Worm (Caenorhabditis elegans) whole organism, late embryonic: ENCODE data around the gene F42E11.3.
A peak's percentile ranks its signal among the peaks of the same experiment; 100 is the strongest.

Source experiments
- C08G9.2 ChIP-seq: sonication (generic microtip); optimal IDR thresholded peaks from 2 replicates; lab custom pipeline; 2016; ENCODE audit warnings: mild to moderate bottlenecking, missing genetic modification characterization, moderate library complexity, missing compliant biosample characterization
- F13H6.1 ChIP-seq: sonication (generic microtip); optimal IDR thresholded peaks from 2 replicates; lab custom pipeline; 2016; ENCODE audit warnings: missing genetic modification characterization, missing compliant biosample characterization
- K02D7.2 ChIP-seq: sonication (generic microtip); optimal IDR thresholded peaks from 2 replicates; lab custom pipeline; 2017; ENCODE audit warnings: mild to moderate bottlenecking, missing genetic modification characterization, missing compliant biosample characterization
- K09A11.1 ChIP-seq: sonication (generic microtip); optimal IDR thresholded peaks from 2 replicates; lab custom pipeline; 2017; ENCODE audit warnings: antibody characterized with exemption, mild to moderate bottlenecking, missing genetic modification characterization, missing compliant biosample characterization; ENCODE audit not compliant: insufficient read depth
- T23F11.4 ChIP-seq: fragments of 200-800 bp; sonication (Bioruptor generic); optimal IDR thresholded peaks from 2 replicates; lab custom pipeline; 2018; ENCODE audit warnings: mild to moderate bottlenecking, missing genetic modification characterization, missing compliant biosample characterization
- ceh-18 ChIP-seq: sonication (generic microtip); optimal IDR thresholded peaks from 2 replicates; lab custom pipeline; 2016; ENCODE audit warnings: missing genetic modification characterization, missing compliant biosample characterization
- ceh-19 ChIP-seq: fragments of 200-800 bp; sonication (Bioruptor generic); optimal IDR thresholded peaks from 2 replicates; lab custom pipeline; 2018; ENCODE audit warnings: mild to moderate bottlenecking, missing genetic modification characterization, missing compliant biosample characterization
- ceh-2 ChIP-seq: sonication (generic microtip); optimal IDR thresholded peaks from 2 replicates; lab custom pipeline; 2016; ENCODE audit warnings: missing genotype, missing genetic modification characterization, missing compliant biosample characterization
- ceh-31 ChIP-seq: sonication (generic microtip); optimal IDR thresholded peaks from 2 replicates; lab custom pipeline; 2016; ENCODE audit warnings: missing genetic modification characterization, missing compliant biosample characterization
- ceh-34 ChIP-seq: sonication (generic microtip); optimal IDR thresholded peaks from 2 replicates; lab custom pipeline; 2016; ENCODE audit warnings: mild to moderate bottlenecking, missing genetic modification characterization, missing compliant biosample characterization
- ceh-45 ChIP-seq: fragments of 200-800 bp; sonication (Bioruptor generic); IDR thresholded peaks from 2 replicates; pipeline ENCODE4 v1.3.6; 2022; ENCODE audit warnings: missing genetic modification reagents, missing genetic modification characterization, missing compliant biosample characterization
- ceh-9 ChIP-seq: sonication (generic microtip); optimal IDR thresholded peaks from 2 replicates; lab custom pipeline; 2016; ENCODE audit warnings: mild to moderate bottlenecking, missing genetic modification characterization, inconsistent platforms, missing compliant biosample characterization
- che-1 ChIP-seq: sonication (generic microtip); optimal IDR thresholded peaks from 2 replicates; lab custom pipeline; 2016; ENCODE audit warnings: mild to moderate bottlenecking, missing genetic modification characterization, missing compliant biosample characterization
- dmd-4 ChIP-seq: sonication (generic microtip); optimal IDR thresholded peaks from 2 replicates; lab custom pipeline; 2016; ENCODE audit warnings: borderline replicate concordance, missing genetic modification characterization, missing compliant biosample characterization
- elt-2 ChIP-seq: sonication (generic microtip); optimal IDR thresholded peaks from 2 replicates; lab custom pipeline; 2016; ENCODE audit warnings: missing genetic modification reagents, missing genetic modification characterization, missing compliant biosample characterization
- elt-4 ChIP-seq: sonication (generic microtip); optimal IDR thresholded peaks from 2 replicates; lab custom pipeline; 2016; ENCODE audit warnings: missing genetic modification characterization, missing compliant biosample characterization
- eyg-1 ChIP-seq: sonication (generic microtip); optimal IDR thresholded peaks from 2 replicates; lab custom pipeline; 2016; ENCODE audit warnings: missing genotype, missing genetic modification characterization, missing compliant biosample characterization
- fax-1 ChIP-seq: sonication (generic microtip); optimal IDR thresholded peaks from 2 replicates; lab custom pipeline; 2016; ENCODE audit warnings: missing genotype, missing genetic modification characterization, missing compliant biosample characterization
- fkh-10 ChIP-seq: fragments of 150-350 bp; optimal IDR thresholded peaks from 2 replicates; lab custom pipeline; 2014; ENCODE audit warnings: missing biosample characterization, missing genetic modification reagents, missing genetic modification characterization
- fkh-6 ChIP-seq: sonication (generic microtip); optimal IDR thresholded peaks from 2 replicates; lab custom pipeline; 2016; ENCODE audit warnings: missing genetic modification characterization, missing compliant biosample characterization
- hlh-13 ChIP-seq: fragments of 200-800 bp; sonication (Bioruptor generic); optimal IDR thresholded peaks from 2 replicates; lab custom pipeline; 2018; ENCODE audit warnings: mild to moderate bottlenecking, missing genetic modification characterization, missing compliant biosample characterization
- hlh-6 ChIP-seq: sonication (generic microtip); optimal IDR thresholded peaks from 2 replicates; lab custom pipeline; 2016; ENCODE audit warnings: missing genotype, missing genetic modification characterization, missing compliant biosample characterization
- hlh-8 ChIP-seq: sonication (generic microtip); optimal IDR thresholded peaks from 2 replicates; lab custom pipeline; 2016; ENCODE audit warnings: missing genotype, missing genetic modification characterization, missing compliant biosample characterization
- lin-11 ChIP-seq: fragments of 200-800 bp; sonication (Bioruptor generic); optimal IDR thresholded peaks from 2 replicates; lab custom pipeline; 2018; ENCODE audit warnings: mild to moderate bottlenecking, missing genetic modification characterization, missing compliant biosample characterization
- madf-2 ChIP-seq: sonication (generic microtip); optimal IDR thresholded peaks from 2 replicates; lab custom pipeline; 2017; ENCODE audit warnings: missing genetic modification characterization, missing compliant biosample characterization
- mec-3 ChIP-seq: sonication (generic microtip); optimal IDR thresholded peaks from 2 replicates; lab custom pipeline; 2016; ENCODE audit warnings: borderline replicate concordance, missing genetic modification characterization, missing compliant biosample characterization
- nfya-1 ChIP-seq: sonication (generic microtip); optimal IDR thresholded peaks from 2 replicates; lab custom pipeline; 2017; ENCODE audit warnings: missing genetic modification characterization, mild to moderate bottlenecking, missing compliant biosample characterization, antibody characterized with exemption, moderate library complexity
- nhr-11 ChIP-seq: fragments of 150-350 bp; optimal IDR thresholded peaks from 2 replicates; lab custom pipeline; 2014; ENCODE audit warnings: missing biosample characterization, missing genetic modification characterization
- pag-3 ChIP-seq: sonication (generic microtip); optimal IDR thresholded peaks from 2 replicates; lab custom pipeline; 2016; ENCODE audit warnings: missing compliant biosample characterization, missing genetic modification characterization, borderline replicate concordance
- pha-4 ChIP-seq: fragments of 150-350 bp; optimal IDR thresholded peaks from 2 replicates; lab custom pipeline; 2018; ENCODE audit warnings: missing biosample characterization, missing genetic modification reagents, missing genetic modification characterization
- pqm-1 ChIP-seq: sonication (generic microtip); optimal IDR thresholded peaks from 2 replicates; lab custom pipeline; 2016; ENCODE audit warnings: missing genetic modification characterization, missing compliant biosample characterization
- pros-1 ChIP-seq: fragments of 150-350 bp; optimal IDR thresholded peaks from 2 replicates; lab custom pipeline; 2014; ENCODE audit warnings: missing biosample characterization, missing genetic modification reagents, missing genetic modification characterization
- ref-2 ChIP-seq: sonication (generic microtip); optimal IDR thresholded peaks from 2 replicates; lab custom pipeline; 2016; ENCODE audit warnings: missing genetic modification characterization, missing compliant biosample characterization
- rnt-1 ChIP-seq: sonication (generic microtip); optimal IDR thresholded peaks from 2 replicates; lab custom pipeline; 2016; ENCODE audit warnings: missing genetic modification characterization, missing compliant biosample characterization
- sdc-2 ChIP-seq: sonication (generic microtip); optimal IDR thresholded peaks from 2 replicates; lab custom pipeline; 2016; ENCODE audit warnings: missing genotype, missing genetic modification characterization, missing compliant biosample characterization
- sox-2 ChIP-seq: fragments of 200-800 bp; sonication (Bioruptor generic); IDR thresholded peaks from 2 replicates; pipeline ENCODE4 v1.3.6; 2022; ENCODE audit warnings: missing genetic modification reagents, missing genetic modification characterization, missing compliant biosample characterization
- sox-4 ChIP-seq: sonication (generic microtip); optimal IDR thresholded peaks from 2 replicates; lab custom pipeline; 2017; ENCODE audit warnings: mild to moderate bottlenecking, missing genetic modification characterization, inconsistent platforms, missing compliant biosample characterization
- syd-9 ChIP-seq: sonication (generic microtip); optimal IDR thresholded peaks from 2 replicates; lab custom pipeline; 2016; ENCODE audit warnings: mild to moderate bottlenecking, missing genetic modification characterization, moderate library complexity, missing compliant biosample characterization
- tbx-2 ChIP-seq: sonication (generic microtip); optimal IDR thresholded peaks from 2 replicates; lab custom pipeline; 2016; ENCODE audit warnings: missing genetic modification characterization, missing compliant biosample characterization
- ttx-3 ChIP-seq: sonication (generic microtip); optimal IDR thresholded peaks from 2 replicates; lab custom pipeline; 2016; ENCODE audit warnings: missing genetic modification reagents, missing genetic modification characterization, missing compliant biosample characterization
- unc-42 ChIP-seq: sonication (generic microtip); optimal IDR thresholded peaks from 2 replicates; lab custom pipeline; 2016; ENCODE audit warnings: missing genotype, missing genetic modification characterization, missing compliant biosample characterization
- unc-55 ChIP-seq: sonication (generic microtip); optimal IDR thresholded peaks from 2 replicates; lab custom pipeline; 2017; ENCODE audit warnings: missing biosample characterization, missing genetic modification reagents, missing genetic modification characterization
- ztf-16 ChIP-seq: sonication (generic microtip); optimal IDR thresholded peaks from 2 replicates; lab custom pipeline; 2017; ENCODE audit warnings: missing genetic modification characterization, missing compliant biosample characterization

The F42E11.3 gene

DNA sequence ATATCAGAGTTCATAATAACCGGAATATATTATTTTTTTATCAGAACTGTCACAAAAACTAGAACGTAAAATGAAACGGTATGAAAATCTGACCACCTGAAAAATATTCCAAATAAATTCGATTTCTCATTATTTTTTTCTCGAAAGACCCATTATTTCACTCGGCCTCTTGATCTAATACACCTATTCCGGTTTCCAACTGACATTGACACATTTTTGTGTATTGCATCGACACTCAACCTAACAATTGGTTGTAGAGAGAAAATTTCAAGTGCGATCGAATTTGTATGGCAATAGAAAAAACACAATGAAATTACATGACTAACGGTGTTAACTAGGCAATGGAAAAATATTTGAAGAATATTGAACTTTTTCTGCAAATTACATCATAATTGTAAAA is 10.5 kb upstream of the F42E11.3 start:
- TF ChIP-seq pag-3 (tag; lab: Kevin White, UChicago) (no peak), madf-2 (no peak), syd-9 (tag; lab: Kevin White, UChicago) (no peak)

DNA sequence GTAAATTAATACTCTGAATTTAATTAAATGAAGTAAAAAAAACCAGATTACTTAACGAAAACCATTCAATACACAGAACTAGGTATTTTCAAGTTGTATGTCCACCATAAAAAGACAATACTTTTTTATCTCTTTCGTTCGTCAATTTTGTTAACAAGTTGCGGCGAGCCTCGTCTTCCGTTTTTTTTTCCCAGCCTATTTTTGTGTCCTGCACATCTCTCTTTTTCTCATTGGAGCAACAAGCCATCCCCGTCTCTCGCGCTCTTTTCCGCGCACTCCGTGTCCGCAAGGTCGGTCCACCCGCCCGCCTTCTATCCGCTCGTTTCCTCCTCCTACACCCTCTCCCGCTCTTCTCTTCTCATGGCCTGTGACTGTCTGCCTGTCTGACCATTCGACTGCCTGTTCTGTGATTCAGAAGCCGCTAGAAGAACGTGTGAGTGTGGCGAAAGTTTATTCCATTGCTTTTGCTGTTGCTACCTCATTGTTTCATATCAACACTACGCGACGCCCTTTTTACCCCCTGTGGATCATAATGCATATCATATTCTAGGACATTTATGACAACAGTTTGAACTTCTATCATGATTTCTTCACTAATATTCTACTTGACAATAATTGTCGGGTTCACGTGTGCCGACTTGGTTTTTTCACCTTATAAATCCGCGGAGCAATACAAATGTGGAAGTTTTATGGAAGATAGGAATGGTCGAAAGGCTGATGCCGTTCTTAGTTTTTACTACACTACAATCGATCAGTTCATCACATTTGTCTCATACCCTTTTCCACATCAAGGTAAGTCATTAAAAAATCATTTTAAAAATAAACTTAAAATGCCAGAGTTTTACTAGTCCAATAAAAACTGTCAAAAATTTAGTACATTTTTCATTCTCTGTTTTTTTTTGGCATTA is 9.4 kb upstream of the F42E11.3 start, which contains the start of the genes F08B12.11 and prmn-1:
TSS of gene F08B12.11 (plus strand) at position 521 of the 908 bp plus-strand sequence.
TSS of gene prmn-1 (plus strand) at position 551 of the 908 bp plus-strand sequence.
- TF ChIP-seq fax-1 (tag; lab: Kevin White, UChicago), result peak; percentile 28
- peak; percentile 26 for TF ChIP-seq tbx-2 (tag; lab: Kevin White, UChicago)
- TF ChIP-seq ceh-31, result peak; percentile 36
- no peak for TF ChIP-seq nhr-11
- TF ChIP-seq pqm-1 (tag; lab: Kevin White, UChicago), result no peak
- no peak for TF ChIP-seq pros-1
- TF ChIP-seq elt-4, result no peak
- peak; percentile 66 for TF ChIP-seq hlh-6 (tag; lab: Kevin White, UChicago)
- TF ChIP-seq ztf-16 (tag; lab: Kevin White, UChicago), result no peak
- TF ChIP-seq ref-2 (tag; lab: Kevin White, UChicago), result peak; percentile 62
- TF ChIP-seq mec-3 (tag; lab: Kevin White, UChicago), result no peak
- peak; percentile 0 for TF ChIP-seq elt-2
- peak; percentile 76 for TF ChIP-seq unc-42 (tag; lab: Kevin White, UChicago)
- TF ChIP-seq fkh-6 (tag; lab: Kevin White, UChicago), result peak; percentile 11
- no peak for TF ChIP-seq rnt-1 (tag; lab: Kevin White, UChicago)
- no peak for TF ChIP-seq ceh-9 (tag; lab: Kevin White, UChicago)
- TF ChIP-seq T23F11.4, result no peak
- peak; percentile 63 for TF ChIP-seq ceh-34 (tag; lab: Kevin White, UChicago)
- peak; percentile 7 for TF ChIP-seq C08G9.2 (tag; lab: Kevin White, UChicago)
- no peak for TF ChIP-seq nfya-1
- no peak for TF ChIP-seq K02D7.2
- no peak for TF ChIP-seq hlh-8 (tag; lab: Kevin White, UChicago)
- no peak for TF ChIP-seq dmd-4 (tag; lab: Kevin White, UChicago)
- no peak for TF ChIP-seq ceh-18
- TF ChIP-seq fkh-10, result no peak
- TF ChIP-seq sox-2 (GFP tag; lab: Robert Waterston, UW), result no peak
- TF ChIP-seq ceh-45 (GFP tag; lab: Robert Waterston, UW), result no peak
- peak; percentile 62 for TF ChIP-seq sdc-2 (tag; lab: Kevin White, UChicago)
- peak; percentile 10 for TF ChIP-seq syd-9 (tag; lab: Kevin White, UChicago)

DNA sequence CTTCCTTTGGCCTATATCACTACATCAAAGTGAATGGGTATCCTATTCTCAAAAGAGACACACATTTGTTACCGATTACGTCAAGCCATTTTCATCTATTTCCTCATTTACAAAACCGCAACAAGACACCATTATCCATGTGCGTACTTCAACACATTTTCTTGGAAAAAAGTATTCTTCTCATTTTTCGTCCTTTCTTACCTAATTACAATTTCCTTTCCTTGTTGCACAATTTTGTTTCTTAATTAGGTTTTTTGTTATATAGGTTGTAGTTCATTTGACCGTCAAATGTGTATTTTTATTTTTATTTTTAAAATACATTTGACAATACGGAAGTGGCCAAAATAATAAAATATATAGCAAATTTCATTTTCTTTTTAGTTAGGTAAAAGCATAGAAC is 8.0 kb upstream of the F42E11.3 start:
- TF ChIP-seq elt-4, result no peak
- no peak for TF ChIP-seq K09A11.1 (tag; lab: Kevin White, UChicago)
- TF ChIP-seq T23F11.4, result no peak
- no peak for TF ChIP-seq rnt-1 (tag; lab: Kevin White, UChicago)
- no peak for TF ChIP-seq sox-4 (tag; lab: Kevin White, UChicago)
- TF ChIP-seq C08G9.2 (tag; lab: Kevin White, UChicago), result no peak
- TF ChIP-seq hlh-6 (tag; lab: Kevin White, UChicago), result no peak
- no peak for TF ChIP-seq madf-2
- TF ChIP-seq mec-3 (tag; lab: Kevin White, UChicago), result no peak

DNA sequence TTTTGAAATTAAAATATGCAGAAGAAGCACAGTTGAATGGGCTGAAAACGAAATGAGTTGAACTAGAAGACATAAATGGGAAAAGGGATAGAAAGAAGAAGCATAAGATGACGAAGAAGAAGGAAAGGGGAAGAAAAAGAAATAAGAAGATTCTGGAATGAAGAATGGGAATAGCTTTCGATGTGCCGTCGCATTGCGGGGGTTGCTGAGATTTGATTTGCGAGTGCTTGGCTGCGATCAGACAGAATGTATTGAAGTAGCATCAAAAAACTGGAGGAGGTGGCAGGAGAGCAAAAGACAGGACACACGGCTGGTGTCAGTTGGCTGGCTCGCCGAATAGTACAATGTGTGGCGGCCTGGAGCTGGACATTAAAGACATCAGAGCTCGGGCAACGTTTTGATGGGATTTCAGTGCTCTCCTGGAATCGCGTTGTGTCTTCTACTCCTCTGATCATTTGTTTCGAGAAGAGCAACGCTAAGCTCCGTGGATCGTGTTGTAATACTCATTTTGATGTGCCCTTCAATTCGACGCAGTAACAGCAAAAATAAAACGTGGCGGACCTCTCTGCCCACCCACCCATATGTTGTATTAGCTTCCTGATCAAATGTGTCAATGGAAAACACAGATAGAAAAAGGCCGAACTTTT is 3.8 kb upstream of the F42E11.3 start:
- no peak for TF ChIP-seq eyg-1
- peak; percentile 58 for TF ChIP-seq unc-55 (GFP tag; lab: Kevin White, UChicago)
- peak; percentile 64 for TF ChIP-seq F13H6.1 (tag; lab: Kevin White, UChicago)
- TF ChIP-seq ceh-19 (GFP tag; lab: Kevin White, UChicago), result no peak
- TF ChIP-seq ceh-2 (tag; lab: Kevin White, UChicago), result no peak
- no peak for TF ChIP-seq che-1
- no peak for TF ChIP-seq nhr-11
- peak; percentile 82 for TF ChIP-seq rnt-1 (tag; lab: Kevin White, UChicago)
- TF ChIP-seq ceh-9 (tag; lab: Kevin White, UChicago), result no peak
- peak; percentile 79 for TF ChIP-seq unc-42 (tag; lab: Kevin White, UChicago)
- TF ChIP-seq ttx-3 (tag; lab: Kevin White, UChicago), result no peak
- TF ChIP-seq pha-4, result no peak
- peak; percentile 4 for TF ChIP-seq ceh-34 (tag; lab: Kevin White, UChicago)
- TF ChIP-seq lin-11 (tag; lab: Kevin White, UChicago), result no peak
- TF ChIP-seq K09A11.1 (tag; lab: Kevin White, UChicago), result no peak
- no peak for TF ChIP-seq elt-2
- no peak for TF ChIP-seq fkh-6 (tag; lab: Kevin White, UChicago)
- TF ChIP-seq hlh-13 (GFP tag; lab: Kevin White, UChicago), result no peak
- TF ChIP-seq fax-1 (tag; lab: Kevin White, UChicago), result no peak
